Worm (Caenorhabditis elegans): ENCODE data around the gene str-185.
A peak's percentile ranks its signal among the peaks of the same experiment; 100 is the strongest.

Gene str-185

ce11 chrIV:4468046-4468727 is 38.4 kb upstream of the str-185 start (continued):
- TF ChIP-seq rcor-1 (GFP tag; IDR thresholded peaks at IDR 0.05) = peak; percentile 12; the same call in 1 of the 2 replicates
- no peak for TF ChIP-seq aptf-3 (GFP tag; IDR thresholded peaks at IDR 0.05)
- TF ChIP-seq ztf-6 (GFP tag; IDR thresholded peaks at IDR 0.05) = no peak; the same call in 1 of the 2 replicates
- TF ChIP-seq attf-5 (GFP tag; optimal IDR thresholded peaks at IDR 0.05) = peak; percentile 67
- no peak for TF ChIP-seq ekl-4 (GFP tag; IDR thresholded peaks at IDR 0.05)
- no peak for TF ChIP-seq ceh-100 (GFP tag; IDR thresholded peaks at IDR 0.05)
- no peak for TF ChIP-seq dpl-1 (GFP tag; optimal IDR thresholded peaks at IDR 0.05)
- peak; percentile 30 for TF ChIP-seq snpc-4 (GFP tag; optimal IDR thresholded peaks at IDR 0.05)
- TF ChIP-seq snpc-4 (tag; optimal IDR thresholded peaks at IDR 0.05) = peak in 3 of 4 experiments; percentile 12 to 64 (median 18)
- TF ChIP-seq lsy-27 (tag; optimal IDR thresholded peaks at IDR 0.05; ENCODE audit: borderline replicate concordance, insufficient read depth) = no peak
- TF ChIP-seq him-1 (tag; optimal IDR thresholded peaks at IDR 0.05) = peak; percentile 48
- peak; percentile 69 for TF ChIP-seq tlf-1 (GFP tag; optimal IDR thresholded peaks at IDR 0.05)
- no peak for TF ChIP-seq lir-1 (GFP tag; conservative IDR thresholded peaks at IDR 0.05)
- peak; percentile 57 for TF ChIP-seq ceh-91 (GFP tag; IDR thresholded peaks at IDR 0.05)
- TF ChIP-seq B0336.3 (GFP tag; IDR thresholded peaks at IDR 0.05) = peak; percentile 85
- no peak for TF ChIP-seq C17E4.6 (GFP tag; IDR thresholded peaks at IDR 0.05)
- 0 out of 2 replicates have a peak, but pooled peaks have one; percentile 29 for TF ChIP-seq B0019.2 (GFP tag; conservative IDR thresholded peaks at IDR 0.05)
- TF ChIP-seq ztf-25 (GFP tag; IDR thresholded peaks at IDR 0.05) = no peak
- no peak for TF ChIP-seq B0261.1 (tag; optimal IDR thresholded peaks at IDR 0.05)
- no peak for TF ChIP-seq F57A8.1 (GFP tag; optimal IDR thresholded peaks at IDR 0.05)
- TF ChIP-seq zfh-2 (GFP tag; conservative IDR thresholded peaks at IDR 0.05) = no peak
- peak; percentile 1 for TF ChIP-seq die-1 (tag; optimal IDR thresholded peaks at IDR 0.05)
- peak in 2 of 3 experiments; percentile 53 to 73 for TF ChIP-seq lin-35 (GFP tag; optimal IDR thresholded peaks at IDR 0.05)
- TF ChIP-seq Y53F4B.3 (GFP tag; IDR thresholded peaks at IDR 0.05) = no peak
- peak; percentile 38 for TF ChIP-seq ceh-27 (GFP tag; optimal IDR thresholded peaks at IDR 0.05)
- TF ChIP-seq atf-7 (tag; optimal IDR thresholded peaks at IDR 0.05) = peak; percentile 31
- no peak for TF ChIP-seq nhr-179 (tag; optimal IDR thresholded peaks at IDR 0.05)
- peak; percentile 12 for TF ChIP-seq ztf-3 (GFP tag; optimal IDR thresholded peaks at IDR 0.05)
- TF ChIP-seq bed-1 (GFP tag; IDR thresholded peaks at IDR 0.05) = 0 out of 2 replicates have a peak, but pooled peaks have one; percentile 3
- no peak; the same call in 1 of the 2 replicates for TF ChIP-seq nhr-120 (GFP tag; IDR thresholded peaks at IDR 0.05)
- TF ChIP-seq attf-3 (GFP tag; conservative IDR thresholded peaks at IDR 0.05) = no peak
- peak; percentile 53 for TF ChIP-seq ZK185.1 (tag; optimal IDR thresholded peaks at IDR 0.05; ENCODE audit: poor library complexity, severe bottlenecking)
- no peak for TF ChIP-seq unc-62 (GFP tag; optimal IDR thresholded peaks at IDR 0.05)
- no peak for TF ChIP-seq ztf-28 (GFP tag; IDR thresholded peaks at IDR 0.05)
- TF ChIP-seq Y79H2A.3 (GFP tag; conservative IDR thresholded peaks at IDR 0.05) = no peak; the same call in 1 of the 2 replicates
- TF ChIP-seq K11D2.4 (GFP tag; IDR thresholded peaks at IDR 0.05) = peak; percentile 41; the same call in 1 of the 2 replicates
- TF ChIP-seq let-526 (GFP tag; IDR thresholded peaks at IDR 0.05) = no peak
- peak; percentile 60; the same call in 1 of the 2 replicates for TF ChIP-seq dox-1 (GFP tag; IDR thresholded peaks at IDR 0.05)
- no peak for TF ChIP-seq tbx-9 (tag; optimal IDR thresholded peaks at IDR 0.05; ENCODE audit: borderline replicate concordance)
- TF ChIP-seq ceh-79 (tag; optimal IDR thresholded peaks at IDR 0.05) = peak; percentile 86
- TF ChIP-seq ztf-26 (tag; optimal IDR thresholded peaks at IDR 0.05) = peak; percentile 82
- TF ChIP-seq C06A6.2 (GFP tag; conservative IDR thresholded peaks at IDR 0.05) = 0 out of 2 replicates have a peak, but pooled peaks have one; percentile 21
- TF ChIP-seq ztf-18 (tag; optimal IDR thresholded peaks at IDR 0.05) = peak; percentile 36
- TF ChIP-seq T26A5.8 (tag; optimal IDR thresholded peaks at IDR 0.05) = no peak
- peak; percentile 24 for TF ChIP-seq F57C9.4 (tag; optimal IDR thresholded peaks at IDR 0.05)
- peak; percentile 67 for TF ChIP-seq F49E8.2 (tag; optimal IDR thresholded peaks at IDR 0.05; ENCODE audit: insufficient read depth)
- TF ChIP-seq mes-4 (tag; optimal IDR thresholded peaks at IDR 0.05) = peak; percentile 8
